Fruit fly (Drosophila melanogaster): ENCODE results near the gene Ect3.

The Ect3 gene

DNA sequence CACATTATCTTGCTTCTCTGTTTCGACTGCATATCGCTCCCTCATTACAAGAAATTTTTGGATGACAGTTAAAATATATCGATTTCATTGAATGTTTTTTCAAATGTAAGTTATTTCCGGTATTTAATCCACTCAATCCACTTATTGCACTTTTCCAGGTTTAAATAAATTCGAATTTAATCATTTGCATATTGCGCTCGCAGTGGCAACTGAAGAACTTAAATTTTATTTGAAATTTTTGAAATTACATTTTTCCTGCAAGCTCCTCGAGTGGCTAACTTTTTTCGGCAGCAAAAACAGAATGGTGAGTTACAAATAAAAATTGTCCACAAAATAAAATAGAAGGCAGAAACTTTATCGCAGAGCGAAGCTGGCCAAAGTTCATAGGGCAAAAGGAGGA is 32.6 kb downstream of the Ect3 start, which contains the start of the genes CG31358, CG42504 and CG42505:
TSS of gene CG31358 (minus strand) at position 101 of the 400 bp plus-strand sequence.
TSS of gene CG42504 (minus strand) at position 101 of the 400 bp plus-strand sequence.
TSS of gene CG42505 (minus strand) at position 101 of the 400 bp plus-strand sequence.
- TF ChIP-seq noc (tag; optimal IDR thresholded peaks at IDR 0.05): no peak

DNA sequence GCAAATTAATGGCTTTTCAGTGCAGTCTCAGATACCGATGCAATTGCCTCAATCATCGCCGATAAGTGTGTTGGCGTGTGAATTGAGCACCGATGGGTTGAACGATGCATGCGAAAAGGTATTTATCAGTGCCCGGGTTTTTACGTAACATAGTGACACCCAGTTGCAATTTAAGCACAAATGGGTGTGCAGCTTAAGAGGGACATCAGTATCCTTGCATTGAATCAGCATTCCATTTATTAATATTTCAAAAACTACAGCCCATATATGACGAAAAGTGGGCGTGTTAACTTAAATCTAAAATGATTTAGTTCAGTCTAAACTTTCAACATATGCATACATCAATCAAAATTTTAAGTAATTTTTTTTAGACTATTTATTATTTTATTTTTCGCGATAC is 33.8 kb downstream of the Ect3 start, which contains the start of gene ssp5:
TSS of gene ssp5 (plus strand) at position 301 of the 400 bp plus-strand sequence.
- TF ChIP-seq noc (tag; optimal IDR thresholded peaks at IDR 0.05): no peak

DNA sequence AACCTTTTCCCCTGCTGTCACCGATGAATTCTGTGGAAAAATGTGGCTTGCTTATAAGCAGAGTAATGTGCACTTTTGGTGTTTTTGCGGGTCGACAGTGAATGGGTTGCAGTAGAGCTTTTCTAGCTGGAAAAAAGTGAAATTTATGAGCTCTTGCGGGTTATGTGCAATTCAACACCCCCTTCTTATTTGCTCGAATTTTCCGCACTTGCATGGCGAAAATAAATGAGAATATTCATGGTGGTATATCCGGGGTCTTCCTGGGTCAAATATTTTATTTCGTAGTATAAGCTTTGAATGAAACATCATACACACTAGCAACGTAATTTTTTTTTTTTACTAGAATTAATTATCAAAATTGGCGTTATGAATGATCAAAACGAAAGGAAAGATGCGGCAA is 41.1 kb downstream of the Ect3 start, which contains the start of gene CG14736:
TSS of gene CG14736 (plus strand) at position 301 of the 400 bp plus-strand sequence.
- TF ChIP-seq noc (tag; optimal IDR thresholded peaks at IDR 0.05): no peak

DNA sequence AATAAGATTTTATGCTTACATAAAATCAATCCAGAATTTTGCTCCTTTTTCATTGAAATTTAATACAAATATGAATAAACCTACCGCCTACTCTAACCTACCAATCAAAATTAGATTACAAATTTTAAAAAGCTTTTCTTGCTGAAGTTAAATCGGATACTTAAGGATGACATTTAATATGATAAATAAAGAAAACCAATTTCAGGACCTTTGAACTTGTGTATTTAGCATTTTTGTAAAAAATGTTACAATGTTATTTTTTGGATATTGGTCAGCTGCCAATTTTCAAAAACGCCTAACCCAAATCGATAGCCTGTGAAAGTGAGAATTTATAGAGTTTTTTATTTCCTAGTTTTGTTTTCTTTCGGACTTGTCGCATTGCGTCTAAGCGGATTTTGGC is 50.0 kb downstream of the Ect3 start, which contains the start of gene CG14739:
TSS of gene CG14739 (minus strand) at position 101 of the 400 bp plus-strand sequence.
- TF ChIP-seq noc (tag; optimal IDR thresholded peaks at IDR 0.05): no peak
